Fruit fly (Drosophila melanogaster) S2 (cell line): ENCODE data around the gene CG12768.

Experiments
- CG8478 ChIP-seq: fragments of >200 bp; optimal IDR thresholded peaks from 2 replicates; lab custom pipeline; 2018
- CTCF ChIP-seq, 2 experiments: fragments of >200 bp; optimal IDR thresholded peaks; 2 replicates each; lab custom pipeline; 2018

dm6 chr3L:22945264-22945941, 35.1 kb downstream of the CG12768 start, which contains the start of gene Mes2:
- TF ChIP-seq CG8478 (lab: Kevin White, UChicago) (no peak), CTCF (optimal IDR thresholded peaks at IDR 0.05; lab: Kevin White, UChicago) (no peak)
